Fruit fly (Drosophila melanogaster) whole organism, prepupa: ENCODE results near the gene Hira.

ENCODE experiments used
- Blimp-1 ChIP-seq: fragments of 200-800 bp; sonication (Bioruptor generic); optimal IDR thresholded peaks from 3 replicates; lab custom pipeline; 2017; ENCODE audit warnings: missing biosample characterization, missing genetic modification characterization, mild to moderate bottlenecking, moderate library complexity, missing genetic modification reagents
- CG10631 ChIP-seq: fragments of 200-800 bp; sonication (Bioruptor generic); optimal IDR thresholded peaks from 2 replicates; lab custom pipeline; 2016; ENCODE audit warnings: missing biosample characterization, missing genetic modification characterization
- CG11294 ChIP-seq: fragments of 200-800 bp; sonication (Bioruptor generic); IDR thresholded peaks from 2 replicates; pipeline ENCODE4 v1.3.6; 2022; ENCODE audit warnings: missing biosample characterization, missing genetic modification characterization
- CG11902 ChIP-seq: fragments of 200-800 bp; sonication (Bioruptor generic); optimal IDR thresholded peaks from 3 replicates; lab custom pipeline; 2016; ENCODE audit warnings: missing biosample characterization, missing genetic modification characterization
- CG15336 ChIP-seq: fragments of 200-800 bp; sonication (Bioruptor generic); IDR thresholded peaks from 2 replicates; pipeline ENCODE4 v1.3.6; 2022; ENCODE audit warnings: missing biosample characterization, missing genetic modification characterization
- CG3032 ChIP-seq: fragments of 200-800 bp; optimal IDR thresholded peaks from 2 replicates; lab custom pipeline; 2019; ENCODE audit warnings: missing biosample characterization, mild to moderate bottlenecking, missing genetic modification characterization, moderate library complexity
- CG31627 ChIP-seq: fragments of 200-800 bp; sonication (Bioruptor generic); optimal IDR thresholded peaks from 3 replicates; lab custom pipeline; 2016; ENCODE audit warnings: missing biosample characterization, missing genetic modification characterization
- CG32006 ChIP-seq: fragments of 200-800 bp; sonication (Bioruptor generic); optimal IDR thresholded peaks from 3 replicates; lab custom pipeline; 2017; ENCODE audit warnings: missing biosample characterization, mild to moderate bottlenecking, missing genetic modification characterization
- CG34406 ChIP-seq: fragments of 200-800 bp; sonication (Bioruptor generic); optimal IDR thresholded peaks from 3 replicates; lab custom pipeline; 2016; ENCODE audit warnings: missing biosample characterization, missing genetic modification characterization
- CG3919 ChIP-seq: fragments of 200-800 bp; sonication (Bioruptor generic); optimal IDR thresholded peaks from 3 replicates; lab custom pipeline; 2016; ENCODE audit warnings: missing biosample characterization, missing genetic modification characterization
- CG4318 ChIP-seq: fragments of 200-800 bp; sonication (Bioruptor generic); optimal IDR thresholded peaks from 3 replicates; lab custom pipeline; 2017; ENCODE audit warnings: missing biosample characterization, mild to moderate bottlenecking, missing genetic modification characterization
- CG6163 ChIP-seq: fragments of 200-800 bp; sonication (Bioruptor generic); IDR thresholded peaks from 3 replicates; pipeline ENCODE4 v1.3.6; 2022; ENCODE audit warnings: missing biosample characterization, missing genetic modification characterization
- CG6276 ChIP-seq: fragments of 200-800 bp; sonication (Bioruptor generic); optimal IDR thresholded peaks from 2 replicates; lab custom pipeline; 2017; ENCODE audit warnings: missing biosample characterization, mild to moderate bottlenecking, missing genetic modification characterization
- CG6792 ChIP-seq: fragments of 200-800 bp; sonication (Bioruptor generic); optimal IDR thresholded peaks from 3 replicates; lab custom pipeline; 2016; ENCODE audit warnings: missing biosample characterization, missing genetic modification characterization
- CG7368 ChIP-seq: fragments of 200-800 bp; sonication (Bioruptor generic); optimal IDR thresholded peaks from 3 replicates; lab custom pipeline; 2016; ENCODE audit warnings: missing biosample characterization, missing genetic modification characterization
- CG8119 ChIP-seq: fragments of 200-800 bp; sonication (Bioruptor generic); IDR thresholded peaks from 3 replicates; pipeline ENCODE4 v1.3.6; 2022; ENCODE audit warnings: missing biosample characterization, missing genetic modification characterization
- CG8319 ChIP-seq: fragments of 200-800 bp; sonication (Bioruptor generic); optimal IDR thresholded peaks from 3 replicates; lab custom pipeline; 2016; ENCODE audit warnings: missing biosample characterization, missing genetic modification characterization
- CG8632 ChIP-seq: fragments of 200-800 bp; sonication (Bioruptor generic); optimal IDR thresholded peaks from 3 replicates; lab custom pipeline; 2016; ENCODE audit warnings: missing biosample characterization, missing genetic modification characterization
- CG9139 ChIP-seq: fragments of 200-800 bp; sonication (Bioruptor generic); optimal IDR thresholded peaks from 3 replicates; lab custom pipeline; 2017; ENCODE audit warnings: missing biosample characterization, mild to moderate bottlenecking, missing genetic modification characterization
- Eip75B ChIP-seq: fragments of 200-800 bp; sonication (Bioruptor generic); optimal IDR thresholded peaks from 3 replicates; lab custom pipeline; 2016; ENCODE audit warnings: missing biosample characterization, missing genetic modification characterization
- Eip78C ChIP-seq: fragments of 200-800 bp; sonication (Bioruptor generic); peaks from one replicate; lab custom pipeline; 2016; ENCODE audit warnings: missing biosample characterization, missing genetic modification characterization
- Eip93F ChIP-seq: fragments of 200-800 bp; sonication (Bioruptor generic); optimal IDR thresholded peaks from 2 replicates; lab custom pipeline; 2016; ENCODE audit warnings: missing biosample characterization, mild to moderate bottlenecking, missing genetic modification characterization
- Ets21C ChIP-seq: fragments of 200-800 bp; sonication (Bioruptor generic); optimal IDR thresholded peaks from 3 replicates; lab custom pipeline; 2016; ENCODE audit warnings: missing biosample characterization, missing genetic modification characterization
- Ets96B ChIP-seq: fragments of 200-800 bp; optimal IDR thresholded peaks from 2 replicates; lab custom pipeline; 2019; ENCODE audit warnings: missing biosample characterization, mild to moderate bottlenecking, missing genetic modification characterization, moderate library complexity
- Gug ChIP-seq: fragments of 200-800 bp; sonication (Bioruptor generic); IDR thresholded peaks from 2 replicates; pipeline ENCODE4 v1.3.6; 2022; ENCODE audit warnings: missing biosample characterization, missing genetic modification characterization
- Hr38 ChIP-seq: sonication (Bioruptor generic); optimal IDR thresholded peaks from 2 replicates; lab custom pipeline; 2016; ENCODE audit warnings: missing biosample characterization, missing genetic modification characterization
- Hr39 ChIP-seq: fragments of 200-800 bp; sonication (Bioruptor generic); optimal IDR thresholded peaks from 2 replicates; lab custom pipeline; 2016; ENCODE audit warnings: missing biosample characterization, missing genetic modification characterization
- Hr4 ChIP-seq: fragments of 200-800 bp; sonication (Bioruptor generic); optimal IDR thresholded peaks from 3 replicates; lab custom pipeline; 2016; ENCODE audit warnings: missing biosample characterization, missing genetic modification characterization
- Sox102F ChIP-seq: fragments of 200-800 bp; sonication (Bioruptor generic); optimal IDR thresholded peaks from 2 replicates; lab custom pipeline; 2016; ENCODE audit warnings: missing biosample characterization, mild to moderate bottlenecking, missing genetic modification characterization
- Sox14 ChIP-seq: fragments of 200-800 bp; sonication (Bioruptor generic); optimal IDR thresholded peaks from 3 replicates; lab custom pipeline; 2016; ENCODE audit warnings: missing biosample characterization, missing genetic modification characterization
- Sox15 ChIP-seq: fragments of 200-800 bp; sonication (Bioruptor generic); optimal IDR thresholded peaks from 3 replicates; lab custom pipeline; 2016; ENCODE audit warnings: missing biosample characterization, missing genetic modification characterization
- achi ChIP-seq: fragments of 200-800 bp; sonication (Bioruptor generic); optimal IDR thresholded peaks from 3 replicates; lab custom pipeline; 2016; ENCODE audit warnings: missing biosample characterization, missing genetic modification characterization
- acj6 ChIP-seq: fragments of 200-800 bp; sonication (Bioruptor generic); optimal IDR thresholded peaks from 3 replicates; lab custom pipeline; 2016; ENCODE audit warnings: missing biosample characterization, missing genetic modification characterization
- cyc ChIP-seq: fragments of 200-800 bp; sonication (Bioruptor generic); optimal IDR thresholded peaks from 3 replicates; lab custom pipeline; 2016; ENCODE audit warnings: missing biosample characterization, missing genetic modification characterization
- dsx ChIP-seq: fragments of 200-800 bp; optimal IDR thresholded peaks from 3 replicates; lab custom pipeline; 2019; ENCODE audit warnings: missing biosample characterization, mild to moderate bottlenecking, missing genetic modification characterization, moderate library complexity; ENCODE audit not compliant: poor library complexity, severe bottlenecking
- eg ChIP-seq: fragments of 200-800 bp; sonication (Bioruptor generic); IDR thresholded peaks from 3 replicates; pipeline ENCODE4 v1.3.6; 2022; ENCODE audit warnings: missing biosample characterization, missing genetic modification characterization
- esn ChIP-seq: fragments of 200-800 bp; sonication (Bioruptor generic); optimal IDR thresholded peaks from 2 replicates; lab custom pipeline; 2016; ENCODE audit warnings: missing biosample characterization, mild to moderate bottlenecking, missing genetic modification characterization, moderate library complexity
- fd59A ChIP-seq: fragments of 200-800 bp; sonication (Bioruptor generic); optimal IDR thresholded peaks from 2 replicates; lab custom pipeline; 2017; ENCODE audit warnings: missing biosample characterization, mild to moderate bottlenecking, missing genetic modification characterization, missing genetic modification reagents
- fd85E ChIP-seq: fragments of 200-800 bp; sonication (Bioruptor generic); optimal IDR thresholded peaks from 3 replicates; lab custom pipeline; 2016; ENCODE audit warnings: missing biosample characterization, missing genetic modification characterization
- net ChIP-seq: fragments of 200-800 bp; sonication (Bioruptor generic); optimal IDR thresholded peaks from 3 replicates; lab custom pipeline; 2016; ENCODE audit warnings: missing biosample characterization, missing genetic modification characterization
- pdm3 ChIP-seq: fragments of 200-800 bp; sonication (Bioruptor generic); optimal IDR thresholded peaks from 3 replicates; lab custom pipeline; 2016; ENCODE audit warnings: missing biosample characterization, missing genetic modification characterization
- spab ChIP-seq: fragments of 200-800 bp; sonication (Bioruptor generic); optimal IDR thresholded peaks from 2 replicates; lab custom pipeline; 2017; ENCODE audit warnings: missing biosample characterization, mild to moderate bottlenecking, missing genetic modification characterization, missing genetic modification reagents
- ss ChIP-seq, 2 experiments: fragments of 200-800 bp; sonication (Bioruptor generic); optimal IDR thresholded peaks; 2 replicates in 1 of 2; 3 replicates in 1 of 2; lab custom pipeline; 2017 to 2018; ENCODE audit warnings: mild to moderate bottlenecking in 2 of 2, missing biosample characterization in 2 of 2, missing genetic modification characterization in 2 of 2, moderate library complexity in 1 of 2
- svp ChIP-seq: fragments of 200-800 bp; sonication (Bioruptor generic); peaks from one replicate; lab custom pipeline; 2016; ENCODE audit warnings: missing biosample characterization, missing genetic modification characterization
- topi ChIP-seq: fragments of 200-800 bp; sonication (Bioruptor generic); optimal IDR thresholded peaks from 3 replicates; lab custom pipeline; 2016; ENCODE audit warnings: missing biosample characterization, missing genetic modification characterization
- vri ChIP-seq: fragments of 200-800 bp; sonication (Bioruptor generic); optimal IDR thresholded peaks from 3 replicates; lab custom pipeline; 2016; ENCODE audit warnings: missing biosample characterization, mild to moderate bottlenecking, missing genetic modification characterization

The Hira gene

DNA sequence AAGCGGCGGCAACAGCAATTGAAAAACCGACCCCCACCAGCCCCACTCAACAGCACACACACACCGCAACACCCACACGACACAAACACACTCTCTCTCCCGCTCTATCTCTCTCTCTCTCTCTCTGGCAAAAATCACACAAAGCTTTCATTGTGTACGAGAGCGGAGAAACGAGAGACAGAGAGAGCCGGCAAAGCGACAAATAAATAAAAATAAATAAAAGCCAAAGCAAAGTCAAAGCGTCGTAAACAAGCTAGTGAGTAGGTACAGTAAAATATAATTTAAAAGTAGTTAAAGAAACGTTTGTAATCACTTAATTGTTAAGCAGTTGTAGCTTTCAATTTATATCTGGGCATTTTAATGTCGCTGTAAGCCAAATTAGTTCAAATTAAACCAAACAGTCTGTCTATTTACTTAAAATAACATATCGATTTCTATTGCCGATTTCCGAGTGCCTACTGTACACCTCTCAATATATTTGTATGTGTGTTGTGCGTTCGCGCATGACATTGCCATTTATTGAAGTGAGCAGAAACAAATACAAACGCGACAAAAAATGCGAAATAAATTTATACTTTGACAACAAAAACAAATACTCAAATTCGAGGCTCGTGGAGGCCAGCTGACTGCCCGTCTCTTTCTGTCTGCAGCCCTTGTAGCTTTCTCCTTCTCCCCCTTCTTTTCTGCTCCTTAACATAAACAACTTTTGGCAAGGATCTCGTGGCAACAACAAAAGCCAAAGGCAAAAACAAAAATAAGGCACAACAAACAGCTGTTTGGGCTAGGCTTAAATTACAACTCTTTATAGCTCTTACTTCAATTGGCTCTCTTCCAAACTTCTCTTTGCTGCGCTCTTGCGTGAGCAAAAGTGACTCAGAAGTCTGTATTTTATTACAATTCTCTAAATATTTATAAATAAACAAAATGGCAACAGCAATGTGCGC is 24.9 kb upstream of the Hira start (continued):
- peak; percentile 97 for TF ChIP-seq CG15336 (GFP tag; lab: Robert Waterston, UW)
- TF ChIP-seq spab (GFP tag; lab: Kevin White, UChicago) = peak; percentile 86
- peak; percentile 94 for TF ChIP-seq Hr4 (GFP tag; lab: Kevin White, UChicago)
- peak; percentile 96 for TF ChIP-seq CG6276 (GFP tag; lab: Kevin White, UChicago)
- TF ChIP-seq dsx (GFP tag; lab: Kevin White, UChicago) = peak; percentile 90
- TF ChIP-seq vri (GFP tag; lab: Kevin White, UChicago) = peak; percentile 93
- TF ChIP-seq Ets96B (tag; lab: Kevin White, UChicago) = peak; percentile 93
- TF ChIP-seq CG8319 = peak; percentile 80
- TF ChIP-seq CG11902 (GFP tag; lab: Kevin White, UChicago) = peak; percentile 80
- peak; percentile 91 for TF ChIP-seq CG4318
- TF ChIP-seq cyc (GFP tag; lab: Kevin White, UChicago) = peak; percentile 94
- peak; percentile 96 for TF ChIP-seq topi
- TF ChIP-seq CG11294 (GFP tag; lab: Robert Waterston, UW) = peak; percentile 91
- peak; percentile 92 for TF ChIP-seq CG3919

DNA sequence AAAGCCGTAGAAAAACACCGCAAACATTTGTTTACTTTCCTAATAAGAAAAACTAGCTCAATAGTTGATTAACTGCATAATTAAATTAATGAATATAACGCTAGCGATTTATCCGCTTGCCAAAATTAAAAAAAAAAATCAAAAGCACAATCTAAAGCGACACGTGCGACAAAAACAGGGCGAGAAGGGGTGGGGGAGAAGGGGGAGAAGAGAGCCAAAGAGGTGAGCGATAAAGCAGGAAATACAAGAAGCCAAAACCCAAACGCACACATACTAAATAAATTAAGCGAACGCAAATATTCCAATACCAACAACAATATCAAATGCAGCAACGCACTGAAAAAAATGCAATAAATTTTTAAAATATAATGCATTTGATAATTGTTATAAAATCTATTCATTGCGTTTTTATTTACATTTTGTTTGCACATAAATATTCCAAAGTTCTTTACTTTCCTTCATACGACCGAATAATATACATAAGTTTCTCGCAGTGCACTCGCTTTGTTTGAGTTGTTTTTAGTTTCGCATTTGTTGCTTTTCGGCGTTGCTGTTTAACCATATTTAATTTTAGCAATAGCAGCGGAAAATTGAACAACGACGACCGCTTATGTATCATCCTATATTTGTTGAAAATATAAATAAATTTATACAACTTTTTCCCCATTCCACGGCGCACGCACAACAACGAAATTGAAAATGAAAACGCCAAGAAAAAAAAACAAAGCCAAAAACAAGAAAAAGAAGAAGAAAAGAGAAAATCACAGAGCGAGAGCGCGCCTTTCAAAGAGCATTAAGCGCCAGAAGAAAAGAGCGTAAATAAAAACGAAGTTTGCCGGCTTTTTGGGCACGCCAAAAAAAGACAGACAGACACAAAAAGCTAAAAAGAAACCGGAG is 23.7 kb upstream of the Hira start:
- TF ChIP-seq Ets21C (GFP tag; lab: Kevin White, UChicago) (peak; percentile 91), CG11902 (GFP tag; lab: Kevin White, UChicago) (peak; percentile 87), pdm3 (GFP tag; lab: Kevin White, UChicago) (peak; percentile 95), spab (GFP tag; lab: Kevin White, UChicago) (peak; percentile 84), CG8632 (GFP tag; lab: Kevin White, UChicago) (peak; percentile 95), CG34406 (GFP tag; lab: Kevin White, UChicago) (peak; percentile 95), CG6792 (GFP tag; lab: Kevin White, UChicago) (peak; percentile 94), Sox102F (peak; percentile 96), CG8119 (GFP tag; lab: Robert Waterston, UW) (peak; percentile 95), fd59A (peak; percentile 82), achi (GFP tag; lab: Kevin White, UChicago) (peak; percentile 93), CG9139 (GFP tag; lab: Kevin White, UChicago) (peak; percentile 65), svp (GFP tag; lab: Kevin White, UChicago) (peak; percentile 99), ss (GFP tag; optimal IDR thresholded peaks at IDR 0.05; lab: Kevin White, UChicago) (peak; percentile 86 to 90), Hr38 (GFP tag; lab: Kevin White, UChicago) (peak; percentile 10), CG3032 (tag; lab: Kevin White, UChicago) (peak; percentile 90), Eip78C (GFP tag; lab: Kevin White, UChicago) (peak; percentile 98), Eip75B (peak; percentile 94), net (peak; percentile 92), Gug (GFP tag; lab: Robert Waterston, UW) (peak; percentile 95), CG4318 (peak; percentile 92), CG32006 (peak; percentile 97), Sox15 (GFP tag; lab: Kevin White, UChicago) (peak; percentile 86), Blimp-1 (peak; percentile 92), esn (GFP tag; lab: Kevin White, UChicago) (peak; percentile 98), Eip93F (GFP tag; lab: Kevin White, UChicago) (peak; percentile 90), CG7368 (GFP tag; lab: Kevin White, UChicago) (peak; percentile 89), CG10631 (GFP tag; lab: Kevin White, UChicago) (peak; percentile 94), Sox14 (GFP tag; lab: Kevin White, UChicago) (peak; percentile 96), eg (peak; percentile 98), CG31627 (GFP tag; lab: Kevin White, UChicago) (peak; percentile 96), fd85E (peak; percentile 15), acj6 (GFP tag; lab: Kevin White, UChicago) (peak; percentile 93), CG6163 (GFP tag; lab: Robert Waterston, UW) (peak; percentile 96), CG6276 (GFP tag; lab: Kevin White, UChicago) (peak; percentile 93), cyc (GFP tag; lab: Kevin White, UChicago) (peak; percentile 97), Hr39 (peak; percentile 96)
